Worm (Caenorhabditis elegans) whole organism, young adult: ENCODE data around the gene R10E11.5.

Experiments used
- B0035.1 ChIP-seq: sonication (generic microtip); optimal IDR thresholded peaks from 2 replicates; lab custom pipeline; 2016; ENCODE audit warnings: missing genetic modification characterization, mild to moderate bottlenecking, missing compliant biosample characterization, missing genotype, missing genetic modification reagents
- C06A6.2 ChIP-seq: fragments of 200-800 bp; sonication (Bioruptor generic); conservative IDR thresholded peaks from 2 replicates; pipeline ENCODE4 v1.3.6; 2022; ENCODE audit warnings: missing genetic modification characterization, missing compliant biosample characterization
- C17E4.6 ChIP-seq: fragments of 200-800 bp; sonication (Bioruptor generic); IDR thresholded peaks from 2 replicates; pipeline ENCODE4 v1.3.6; 2022; ENCODE audit warnings: missing genetic modification reagents, missing genetic modification characterization, missing compliant biosample characterization
- D2030.7 ChIP-seq: fragments of 200-800 bp; sonication (Bioruptor generic); IDR thresholded peaks from 2 replicates; pipeline ENCODE4 v1.3.6; 2022; ENCODE audit warnings: missing genetic modification reagents, missing genetic modification characterization, missing compliant biosample characterization
- F52B5.7 ChIP-seq: sonication (generic microtip); optimal IDR thresholded peaks from 2 replicates; lab custom pipeline; 2016; ENCODE audit warnings: mild to moderate bottlenecking, missing genetic modification characterization, missing compliant biosample characterization
- T07F8.4 ChIP-seq: sonication (generic microtip); optimal IDR thresholded peaks from 2 replicates; lab custom pipeline; 2016; ENCODE audit warnings: mild to moderate bottlenecking, missing genetic modification characterization, moderate library complexity, missing compliant biosample characterization
- T26A5.8 ChIP-seq: sonication (generic microtip); optimal IDR thresholded peaks from 2 replicates; lab custom pipeline; 2016; ENCODE audit warnings: missing genetic modification characterization, missing compliant biosample characterization
- Y53G8AR.9 ChIP-seq: fragments of 200-800 bp; sonication (Bioruptor generic); conservative IDR thresholded peaks from 2 replicates; pipeline ENCODE4 v1.3.6; 2022; ENCODE audit warnings: missing genetic modification reagents, missing genetic modification characterization, missing compliant biosample characterization
- Y56A3A.18 ChIP-seq: fragments of 200-800 bp; sonication (Bioruptor generic); IDR thresholded peaks from 2 replicates; pipeline ENCODE4 v1.3.6; 2022; ENCODE audit warnings: missing genetic modification reagents, missing genetic modification characterization, missing compliant biosample characterization
- Y95B8A.8 ChIP-seq: fragments of 200-800 bp; sonication (Bioruptor generic); IDR thresholded peaks from 2 replicates; pipeline ENCODE4 v1.3.6; 2022; ENCODE audit warnings: missing genetic modification reagents, missing genetic modification characterization, missing compliant biosample characterization
- ama-1 ChIP-seq, 3 experiments: fragments of 150-350 bp in 1 of 3; sonication (generic microtip) in 2 of 3; optimal IDR thresholded peaks; 2 replicates each; lab custom pipeline; 2014 to 2018; ENCODE audit warnings: missing biosample characterization in 2 of 3, missing genetic modification characterization in 2 of 3, missing genetic modification reagents in 2 of 3
- aptf-3 ChIP-seq: fragments of 200-800 bp; sonication (Bioruptor generic); IDR thresholded peaks from 2 replicates; pipeline ENCODE4 v1.3.6; 2022; ENCODE audit warnings: missing genetic modification characterization, missing compliant biosample characterization
- atf-7 ChIP-seq: sonication (generic microtip); optimal IDR thresholded peaks from 2 replicates; lab custom pipeline; 2017; ENCODE audit warnings: mild to moderate bottlenecking, missing genetic modification characterization, missing compliant biosample characterization
- attf-3 ChIP-seq: fragments of 200-800 bp; sonication (Bioruptor generic); conservative IDR thresholded peaks from 2 replicates; pipeline ENCODE4 v1.3.6; 2022; ENCODE audit warnings: missing genetic modification reagents, missing genetic modification characterization, missing compliant biosample characterization
- cebp-2 ChIP-seq: fragments of 200-800 bp; sonication (Bioruptor generic); IDR thresholded peaks from 2 replicates; pipeline ENCODE4 v1.3.6; 2022; ENCODE audit warnings: missing genetic modification characterization, missing compliant biosample characterization
- ceh-100 ChIP-seq: fragments of 200-800 bp; sonication (Bioruptor generic); IDR thresholded peaks from 2 replicates; pipeline ENCODE4 v1.3.6; 2022; ENCODE audit warnings: missing genetic modification reagents, missing genetic modification characterization, missing compliant biosample characterization
- ceh-58 ChIP-seq: fragments of 200-800 bp; sonication (Bioruptor generic); IDR thresholded peaks from 2 replicates; pipeline ENCODE4 v1.3.6; 2022; ENCODE audit warnings: missing genetic modification characterization, missing compliant biosample characterization
- ceh-79 ChIP-seq: sonication (generic microtip); optimal IDR thresholded peaks from 2 replicates; lab custom pipeline; 2017; ENCODE audit warnings: mild to moderate bottlenecking, missing genetic modification characterization, missing compliant biosample characterization
- ceh-91 ChIP-seq: fragments of 200-800 bp; sonication (Bioruptor generic); IDR thresholded peaks from 2 replicates; pipeline ENCODE4 v1.3.6; 2022; ENCODE audit warnings: missing genetic modification reagents, missing genetic modification characterization, missing compliant biosample characterization
- chd-7 ChIP-seq: sonication (generic microtip); optimal IDR thresholded peaks from 2 replicates; lab custom pipeline; 2016; ENCODE audit warnings: mild to moderate bottlenecking, missing genetic modification characterization, moderate library complexity, missing compliant biosample characterization
- dox-1 ChIP-seq: fragments of 200-800 bp; sonication (Bioruptor generic); IDR thresholded peaks from 2 replicates; pipeline ENCODE4 v1.3.6; 2022; ENCODE audit warnings: missing genetic modification reagents, missing genetic modification characterization, missing compliant biosample characterization
- dpl-1 ChIP-seq: fragments of 150-350 bp; optimal IDR thresholded peaks from 2 replicates; lab custom pipeline; 2014; ENCODE audit warnings: missing biosample characterization, missing genetic modification reagents, missing genetic modification characterization
- ekl-4 ChIP-seq: fragments of 200-800 bp; sonication (Bioruptor generic); IDR thresholded peaks from 2 replicates; pipeline ENCODE4 v1.3.6; 2022; ENCODE audit warnings: missing genetic modification reagents, missing genetic modification characterization, missing compliant biosample characterization
- hmg-1.2 ChIP-seq: fragments of 200-800 bp; sonication (Bioruptor generic); IDR thresholded peaks from 2 replicates; pipeline ENCODE4 v1.3.6; 2022; ENCODE audit warnings: missing genetic modification reagents, missing genetic modification characterization, missing compliant biosample characterization
- hrde-1 ChIP-seq: sonication (generic microtip); optimal IDR thresholded peaks from 2 replicates; lab custom pipeline; 2016; ENCODE audit warnings: missing genetic modification characterization, mild to moderate bottlenecking, missing compliant biosample characterization, moderate library complexity, missing genotype, missing genetic modification reagents, borderline replicate concordance
- hsf-1 ChIP-seq: fragments of 200-800 bp; sonication (Bioruptor generic); IDR thresholded peaks from 2 replicates; pipeline ENCODE4 v1.3.6; 2022; ENCODE audit warnings: missing genetic modification reagents, missing genetic modification characterization, missing compliant biosample characterization
- let-526 ChIP-seq: fragments of 200-800 bp; sonication (Bioruptor generic); IDR thresholded peaks from 2 replicates; pipeline ENCODE4 v1.3.6; 2022; ENCODE audit warnings: missing genetic modification reagents, missing genetic modification characterization, missing compliant biosample characterization
- lin-26 ChIP-seq: fragments of 200-800 bp; sonication (Bioruptor generic); IDR thresholded peaks from 2 replicates; pipeline ENCODE4 v1.3.6; 2022; ENCODE audit warnings: missing genetic modification reagents, missing genetic modification characterization, missing compliant biosample characterization
- lin-35 ChIP-seq, 3 experiments: fragments of 150-350 bp in 2 of 3; sonication (generic microtip) in 1 of 3; optimal IDR thresholded peaks; 2 replicates each; lab custom pipeline; 2014 to 2018; ENCODE audit warnings: missing biosample characterization in 3 of 3, missing genetic modification characterization in 3 of 3, missing genetic modification reagents in 3 of 3
- lin-54 ChIP-seq: fragments of 200-800 bp; sonication (Bioruptor generic); optimal IDR thresholded peaks from 2 replicates; lab custom pipeline; 2018; ENCODE audit warnings: mild to moderate bottlenecking, missing genetic modification characterization, missing compliant biosample characterization
- lsl-1 ChIP-seq: fragments of 200-800 bp; sonication (Bioruptor generic); optimal IDR thresholded peaks from 2 replicates; lab custom pipeline; 2018; ENCODE audit warnings: mild to moderate bottlenecking, missing genetic modification characterization, moderate library complexity, missing compliant biosample characterization
- madf-3 ChIP-seq: fragments of 200-800 bp; sonication (Bioruptor generic); IDR thresholded peaks from 2 replicates; pipeline ENCODE4 v1.3.6; 2022; ENCODE audit warnings: missing genetic modification reagents, missing genetic modification characterization, missing compliant biosample characterization
- madf-6 ChIP-seq: fragments of 200-800 bp; sonication (Bioruptor generic); IDR thresholded peaks from 2 replicates; pipeline ENCODE4 v1.3.6; 2022; ENCODE audit warnings: missing genetic modification reagents, missing genetic modification characterization, missing compliant biosample characterization
- madf-8 ChIP-seq: fragments of 200-800 bp; sonication (Bioruptor generic); conservative IDR thresholded peaks from 2 replicates; pipeline ENCODE4 v1.3.6; 2022; ENCODE audit warnings: missing genetic modification reagents, missing genetic modification characterization, missing compliant biosample characterization
- mes-4 ChIP-seq: sonication (generic microtip); optimal IDR thresholded peaks from 2 replicates; lab custom pipeline; 2016; ENCODE audit warnings: missing genotype, missing genetic modification characterization, missing compliant biosample characterization
- nhr-179 ChIP-seq: sonication (generic microtip); optimal IDR thresholded peaks from 2 replicates; lab custom pipeline; 2016; ENCODE audit warnings: mild to moderate bottlenecking, missing genetic modification characterization, missing compliant biosample characterization
- nhr-90 ChIP-seq: sonication (generic microtip); optimal IDR thresholded peaks from 2 replicates; lab custom pipeline; 2016; ENCODE audit warnings: missing genotype, mild to moderate bottlenecking, missing genetic modification characterization, missing compliant biosample characterization
- repo-1 ChIP-seq: sonication (generic microtip); optimal IDR thresholded peaks from 2 replicates; lab custom pipeline; 2017; ENCODE audit warnings: mild to moderate bottlenecking, missing genetic modification characterization, missing compliant biosample characterization
- rpc-1 ChIP-seq, 2 experiments: fragments of 150-350 bp in 1 of 2; sonication (generic microtip) in 1 of 2; optimal IDR thresholded peaks; 2 replicates each; lab custom pipeline; 2014 to 2018; ENCODE audit warnings: missing biosample characterization in 1 of 2, missing genetic modification characterization in 1 of 2, missing genetic modification reagents in 1 of 2, missing genotype in 1 of 2
- snpc-4 ChIP-seq, 5 experiments: fragments of 150-350 bp in 1 of 5; sonication (generic microtip) in 4 of 5; optimal IDR thresholded peaks; 2 replicates each; lab custom pipeline; 2014 to 2018; ENCODE audit warnings: missing genetic modification characterization in 5 of 5, missing biosample characterization in 3 of 5, antibody characterized with exemption in 2 of 5, mild to moderate bottlenecking in 2 of 5, missing compliant biosample characterization in 2 of 5, missing genotype in 2 of 5, moderate library complexity in 2 of 5, missing genetic modification reagents in 1 of 5
- xnd-1 ChIP-seq: sonication (generic microtip); optimal IDR thresholded peaks from 2 replicates; lab custom pipeline; 2016; ENCODE audit warnings: missing genotype, missing genetic modification reagents, missing genetic modification characterization, missing compliant biosample characterization
- zim-3 ChIP-seq: sonication (generic microtip); optimal IDR thresholded peaks from 2 replicates; lab custom pipeline; 2017; ENCODE audit warnings: mild to moderate bottlenecking, missing genetic modification characterization, moderate library complexity, missing compliant biosample characterization
- ztf-25 ChIP-seq: fragments of 200-800 bp; sonication (Bioruptor generic); IDR thresholded peaks from 2 replicates; pipeline ENCODE4 v1.3.6; 2022; ENCODE audit warnings: missing genetic modification reagents, missing genetic modification characterization, missing compliant biosample characterization
- ztf-28 ChIP-seq: fragments of 200-800 bp; sonication (Bioruptor generic); IDR thresholded peaks from 2 replicates; pipeline ENCODE4 v1.3.6; 2022; ENCODE audit warnings: missing genetic modification reagents, missing genetic modification characterization, missing compliant biosample characterization

R10E11.5 gene

DNA sequence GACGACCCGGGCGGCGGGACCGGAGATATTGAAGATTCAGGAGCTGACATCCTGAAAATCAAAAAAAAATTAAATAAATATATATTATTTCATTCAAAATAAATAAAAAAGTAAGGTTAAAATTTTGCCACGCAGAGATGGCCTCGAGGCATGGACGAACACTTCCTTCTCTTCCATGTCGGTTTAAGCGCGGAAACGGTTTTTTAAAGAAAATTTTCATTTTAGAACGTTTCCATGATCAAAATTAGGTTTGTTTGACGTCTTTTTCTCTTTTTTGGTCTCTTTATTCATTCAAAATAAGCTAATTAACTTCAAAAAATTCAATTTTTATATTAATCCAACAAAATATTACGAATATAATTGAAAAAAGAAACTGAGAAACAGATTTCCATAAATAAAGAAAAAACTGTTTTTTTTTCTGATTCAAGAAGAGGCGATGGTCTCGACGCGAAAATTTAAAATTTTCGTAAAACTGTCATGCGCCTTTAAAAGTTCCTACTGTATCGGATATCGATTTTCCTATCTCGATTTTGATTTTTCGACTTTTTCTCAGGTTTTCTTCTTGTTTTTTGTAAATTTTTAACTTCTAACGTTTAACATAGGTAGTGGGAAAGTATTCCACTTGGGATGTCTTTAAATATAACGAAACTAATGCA is 27.2 kb downstream of the R10E11.5 start, which contains the start of gene gcc-2 (continued):
- TF ChIP-seq C06A6.2 (GFP tag; lab: Robert Waterston, UW) = no peak
- no peak for TF ChIP-seq atf-7 (tag; lab: Kevin White, UChicago)
- no peak for TF ChIP-seq Y53G8AR.9 (GFP tag; lab: Robert Waterston, UW)
- no peak for TF ChIP-seq T07F8.4 (tag; lab: Kevin White, UChicago)
- TF ChIP-seq repo-1 (tag; lab: Kevin White, UChicago) = no peak
- TF ChIP-seq ceh-58 = no peak
- no peak for TF ChIP-seq zim-3 (tag; lab: Kevin White, UChicago)
- no peak for TF ChIP-seq chd-7 (tag; lab: Kevin White, UChicago)
- TF ChIP-seq lsl-1 (GFP tag; lab: Kevin White, UChicago) = peak; percentile 79
- no peak for TF ChIP-seq cebp-2 (GFP tag; lab: Robert Waterston, UW)
- TF ChIP-seq nhr-179 (tag; lab: Kevin White, UChicago) = no peak
- no peak for TF ChIP-seq D2030.7 (GFP tag; lab: Robert Waterston, UW)

DNA sequence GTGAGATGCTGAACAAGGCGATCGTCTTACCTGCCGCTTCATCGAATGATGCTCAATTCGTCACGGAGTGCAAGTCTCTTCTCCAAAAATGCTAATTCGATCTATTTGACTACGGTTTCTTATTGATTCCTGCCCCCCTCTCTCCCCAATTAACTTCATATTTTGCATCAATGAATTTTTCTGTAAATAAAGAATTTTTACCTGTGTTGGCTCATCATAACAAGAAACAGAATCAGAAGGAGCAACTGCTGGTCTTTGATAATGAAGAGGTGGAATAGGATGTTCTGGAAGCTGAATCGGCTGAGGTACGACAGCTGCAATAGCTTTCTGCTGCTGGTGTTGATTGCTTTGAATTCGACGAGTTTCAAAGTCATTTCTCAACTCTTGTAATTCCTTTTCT is 29.3 kb downstream of the R10E11.5 start:
- 0 out of 2 replicates have a peak, but pooled peaks have one; percentile 36 for TF ChIP-seq ztf-25 (GFP tag; lab: Robert Waterston, UW)
- no peak for TF ChIP-seq F52B5.7
- TF ChIP-seq madf-6 (GFP tag; lab: Robert Waterston, UW) = peak; percentile 49
- TF ChIP-seq lin-26 (GFP tag; lab: Robert Waterston, UW) = peak; percentile 38; the same call in 1 of the 2 replicates
- TF ChIP-seq Y56A3A.18 = no peak
- TF ChIP-seq ekl-4 (GFP tag; lab: Robert Waterston, UW) = no peak
- no peak for TF ChIP-seq let-526
- TF ChIP-seq cebp-2 (GFP tag; lab: Robert Waterston, UW) = 0 out of 2 replicates have a peak, but pooled peaks have one; percentile 21
- no peak for TF ChIP-seq lin-54
- no peak for TF ChIP-seq ama-1 (optimal IDR thresholded peaks at IDR 0.05; lab: Kevin White, UChicago)
- no peak for TF ChIP-seq ama-1 (GFP tag; optimal IDR thresholded peaks at IDR 0.05; lab: Kevin White, UChicago)
- no peak for TF ChIP-seq C17E4.6 (GFP tag; lab: Robert Waterston, UW)
- TF ChIP-seq T26A5.8 (tag; lab: Kevin White, UChicago) = no peak
- TF ChIP-seq ceh-79 (tag; lab: Kevin White, UChicago) = peak; percentile 47
- TF ChIP-seq hmg-1.2 (GFP tag; lab: Robert Waterston, UW) = peak; percentile 15; the same call in 1 of the 2 replicates
- TF ChIP-seq hrde-1 (tag; lab: Kevin White, UChicago) = peak; percentile 75
- TF ChIP-seq dpl-1 (GFP tag; lab: Kevin White, UChicago) = no peak
- TF ChIP-seq xnd-1 (tag; lab: Kevin White, UChicago) = no peak
- no peak for TF ChIP-seq lsl-1 (GFP tag; lab: Kevin White, UChicago)
- TF ChIP-seq aptf-3 (GFP tag; lab: Robert Waterston, UW) = no peak
- no peak for TF ChIP-seq dox-1 (GFP tag; lab: Robert Waterston, UW)
- no peak for TF ChIP-seq snpc-4 (GFP tag; optimal IDR thresholded peaks at IDR 0.05; lab: Kevin White, UChicago)
- TF ChIP-seq snpc-4 (tag; optimal IDR thresholded peaks at IDR 0.05; lab: Kevin White, UChicago) = no peak
- TF ChIP-seq nhr-90 (tag; lab: Kevin White, UChicago) = no peak
- TF ChIP-seq lin-35 (GFP tag; optimal IDR thresholded peaks at IDR 0.05; lab: Kevin White, UChicago) = no peak
- TF ChIP-seq ceh-100 (GFP tag; lab: Robert Waterston, UW) = peak; percentile 46; the same call in 1 of the 2 replicates
- 0 out of 2 replicates have a peak, but pooled peaks have one; percentile 23 for TF ChIP-seq madf-8 (GFP tag; lab: Robert Waterston, UW)
- no peak for TF ChIP-seq ztf-28 (GFP tag; lab: Robert Waterston, UW)
- no peak for TF ChIP-seq B0035.1
- TF ChIP-seq Y53G8AR.9 (GFP tag; lab: Robert Waterston, UW) = 0 out of 2 replicates have a peak, but pooled peaks have one; percentile 18
- TF ChIP-seq ceh-91 = no peak
- TF ChIP-seq madf-3 (GFP tag; lab: Robert Waterston, UW) = peak; percentile 44; the same call in 1 of the 2 replicates
- TF ChIP-seq Y95B8A.8 (GFP tag; lab: Robert Waterston, UW) = peak; percentile 35; the same call in 1 of the 2 replicates
- no peak for TF ChIP-seq rpc-1 (optimal IDR thresholded peaks at IDR 0.05; lab: Kevin White, UChicago)
- no peak for TF ChIP-seq rpc-1 (tag; optimal IDR thresholded peaks at IDR 0.05; lab: Kevin White, UChicago)
- no peak for TF ChIP-seq mes-4
- TF ChIP-seq attf-3 (GFP tag; lab: Robert Waterston, UW) = no peak
- 0 out of 2 replicates have a peak, but pooled peaks have one; percentile 58 for TF ChIP-seq hsf-1 (GFP tag; lab: Robert Waterston, UW)
